In the genomic region with DNA sequence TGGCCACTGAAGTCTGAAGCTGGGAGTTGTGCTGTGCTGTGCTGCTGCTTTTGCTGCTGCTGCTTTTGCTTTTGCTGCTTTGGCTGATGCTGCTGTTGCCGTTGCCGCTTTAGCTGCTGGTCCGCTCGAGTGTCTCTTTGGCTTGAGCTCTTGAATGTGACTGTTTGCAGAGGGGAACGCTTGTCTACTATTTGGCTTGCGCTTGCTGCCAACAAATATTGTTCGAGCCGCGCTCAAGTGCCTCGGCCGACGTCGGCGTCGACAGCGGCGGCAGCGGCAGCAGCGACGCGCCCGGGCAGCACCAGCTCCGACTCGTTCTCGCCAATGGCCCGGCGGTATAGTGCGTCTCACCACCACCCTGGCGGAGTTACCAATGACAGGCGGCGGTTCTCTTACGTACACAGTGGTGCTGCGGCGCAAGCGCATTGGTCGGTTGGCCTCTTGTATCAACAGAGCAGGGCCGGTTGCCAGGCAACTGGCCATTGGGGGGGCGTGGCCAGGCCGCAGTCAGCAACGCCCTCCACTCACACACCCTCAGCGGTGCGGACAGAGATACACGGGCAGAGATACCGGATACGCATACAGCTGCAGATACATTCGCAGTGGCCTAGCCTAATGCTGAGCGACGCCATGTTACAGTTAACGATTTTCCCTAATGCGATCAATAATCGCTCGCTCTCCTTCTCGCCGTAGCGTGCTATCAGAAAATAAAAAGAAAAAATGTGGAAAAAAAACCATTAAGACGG, we compare ENCODE assay signal across 5 fruit fly cellular contexts.
TF ChIP-seq lines count a peak whose summit lies in the region.

A gene (minus strand): TSS at position 189 of the 746 bp plus-strand sequence.

TF ChIP-seq in whole organism, adult, 20 proteins besides CTCF, POLR2A, EP300 and RAD21 (continued from another document):
- TF ChIP-seq toe (GFP tag; optimal IDR thresholded peaks at IDR 0.05; lab: Kevin White, UChicago) (peak; percentile 87), CG14711 (tag; optimal IDR thresholded peaks at IDR 0.05; lab: Kevin White, UChicago) (peak; percentile 82), CG12768 (GFP tag; optimal IDR thresholded peaks at IDR 0.05; lab: Kevin White, UChicago) (peak; percentile 99), CG5204 (GFP tag; optimal IDR thresholded peaks at IDR 0.05; lab: Kevin White, UChicago) (peak; percentile 92)

TF ChIP-seq in whole organism, embryonic, 481 proteins besides CTCF, POLR2A, EP300 and RAD21 (continued from another document and continues in another):
- TF ChIP-seq Dbx (GFP tag; IDR thresholded peaks at IDR 0.05; lab: Robert Waterston, UW) (peak; percentile 93), Meics (GFP tag; optimal IDR thresholded peaks at IDR 0.05; lab: Kevin White, UChicago) (peak; percentile 94), ato (GFP tag; IDR thresholded peaks at IDR 0.05; lab: Robert Waterston, UW; ENCODE audit: partially characterized antibody) (no peak), sr (GFP tag; IDR thresholded peaks at IDR 0.05; lab: Robert Waterston, UW) (peak; percentile 70; the same call in 2 of the 3 replicates), gem (tag; optimal IDR thresholded peaks at IDR 0.05; lab: Kevin White, UChicago) (peak; percentile 70), slp2 (GFP tag; optimal IDR thresholded peaks at IDR 0.05; lab: Kevin White, UChicago) (peak; percentile 84), trh (GFP tag; optimal IDR thresholded peaks at IDR 0.05; lab: Kevin White, UChicago) (peak; percentile 71), CG8281 (tag; optimal IDR thresholded peaks at IDR 0.05; lab: Kevin White, UChicago) (peak; percentile 76), CG13123 (GFP tag; optimal IDR thresholded peaks at IDR 0.05; lab: Kevin White, UChicago) (peak; percentile 96), tll (GFP tag; optimal IDR thresholded peaks at IDR 0.05; lab: Kevin White, UChicago) (peak in 1 of 2 experiments; percentile 48), stwl (tag; optimal IDR thresholded peaks at IDR 0.05; lab: Kevin White, UChicago) (no peak), inv (GFP tag; IDR thresholded peaks at IDR 0.05; lab: Robert Waterston, UW; ENCODE audit: partially characterized antibody) (no peak), Trl (optimal IDR thresholded peaks at IDR 0.05; lab: Kevin White, UChicago) (peak in 1 of 2 experiments; percentile 38), Trl (GFP tag; optimal IDR thresholded peaks at IDR 0.05; lab: Kevin White, UChicago) (peak; percentile 94), D19B (GFP tag; optimal IDR thresholded peaks at IDR 0.05; lab: Kevin White, UChicago) (peak; percentile 78), peb (GFP tag; IDR thresholded peaks at IDR 0.05; lab: Robert Waterston, UW) (peak; percentile 59), CG12236 (GFP tag; optimal IDR thresholded peaks at IDR 0.05; lab: Kevin White, UChicago) (peak; percentile 92), CG15514 (GFP tag; optimal IDR thresholded peaks at IDR 0.05; lab: Kevin White, UChicago) (peak; percentile 95), wdn (GFP tag; IDR thresholded peaks at IDR 0.05; lab: Robert Waterston, UW) (peak; percentile 67), CG2678 (tag; optimal IDR thresholded peaks at IDR 0.05; lab: Kevin White, UChicago) (peak; percentile 90), ken (GFP tag; IDR thresholded peaks at IDR 0.05; lab: Robert Waterston, UW) (no peak), Adf1 (GFP tag; IDR thresholded peaks at IDR 0.05; lab: Robert Waterston, UW) (peak; percentile 98), Stat92E (GFP tag; optimal IDR thresholded peaks at IDR 0.05; lab: Kevin White, UChicago) (peak in 1 of 3 experiments; percentile 67), en (GFP tag; optimal IDR thresholded peaks at IDR 0.05; lab: Kevin White, UChicago) (peak; percentile 73), CG6175 (GFP tag; IDR thresholded peaks at IDR 0.05; lab: Robert Waterston, UW) (0 out of 3 replicates have a peak, but pooled peaks have one; percentile 61), CG32532 (GFP tag; IDR thresholded peaks at IDR 0.05; lab: Robert Waterston, UW) (peak; percentile 70; the same call in 1 of the 2 replicates), sug (tag; optimal IDR thresholded peaks at IDR 0.05; lab: Kevin White, UChicago) (peak; percentile 75), ase (GFP tag; IDR thresholded peaks at IDR 0.05; lab: Robert Waterston, UW) (no peak; the same call in 2 of the 3 replicates)

TF ChIP-seq in whole organism, prepupa, 60 proteins besides CTCF, POLR2A, EP300 and RAD21 (continued from another document and continues in another):
- no peak for TF ChIP-seq Sox14 (GFP tag; optimal IDR thresholded peaks at IDR 0.05; lab: Kevin White, UChicago)
- TF ChIP-seq CG11294 (GFP tag; IDR thresholded peaks at IDR 0.05; lab: Robert Waterston, UW), result no peak
- peak; percentile 72 for TF ChIP-seq CG34406 (GFP tag; optimal IDR thresholded peaks at IDR 0.05; lab: Kevin White, UChicago)
- TF ChIP-seq ss (GFP tag; optimal IDR thresholded peaks at IDR 0.05; lab: Kevin White, UChicago), result peak; percentile 71 to 84
- TF ChIP-seq CG8632 (GFP tag; optimal IDR thresholded peaks at IDR 0.05; lab: Kevin White, UChicago), result peak; percentile 73
- TF ChIP-seq CG8319 (GFP tag; optimal IDR thresholded peaks at IDR 0.05; lab: Kevin White, UChicago), result peak; percentile 48
- TF ChIP-seq dac (GFP tag; optimal IDR thresholded peaks at IDR 0.05; lab: Kevin White, UChicago), result peak; percentile 25
- TF ChIP-seq CG10631 (GFP tag; optimal IDR thresholded peaks at IDR 0.05; lab: Kevin White, UChicago), result peak; percentile 63
- TF ChIP-seq CG6276 (GFP tag; optimal IDR thresholded peaks at IDR 0.05; lab: Kevin White, UChicago), result peak; percentile 12
- TF ChIP-seq Hr39 (GFP tag; optimal IDR thresholded peaks at IDR 0.05; lab: Kevin White, UChicago), result peak; percentile 8
- TF ChIP-seq vri (GFP tag; optimal IDR thresholded peaks at IDR 0.05; lab: Kevin White, UChicago), result peak; percentile 88
- TF ChIP-seq Ets21C (GFP tag; optimal IDR thresholded peaks at IDR 0.05; lab: Kevin White, UChicago), result no peak
- TF ChIP-seq eg (GFP tag; IDR thresholded peaks at IDR 0.05; lab: Robert Waterston, UW), result peak; percentile 72; the same call in 2 of the 3 replicates
- TF ChIP-seq achi (GFP tag; optimal IDR thresholded peaks at IDR 0.05; lab: Kevin White, UChicago), result peak; percentile 67
- TF ChIP-seq fkh (GFP tag; optimal IDR thresholded peaks at IDR 0.05; lab: Kevin White, UChicago), result peak; percentile 100
- peak; percentile 70 for TF ChIP-seq Blimp-1 (GFP tag; optimal IDR thresholded peaks at IDR 0.05; lab: Kevin White, UChicago)
- peak; percentile 77 for TF ChIP-seq CG3919 (GFP tag; optimal IDR thresholded peaks at IDR 0.05; lab: Kevin White, UChicago)
- TF ChIP-seq net (GFP tag; optimal IDR thresholded peaks at IDR 0.05; lab: Kevin White, UChicago), result peak; percentile 66
- TF ChIP-seq CG6808 (GFP tag; optimal IDR thresholded peaks at IDR 0.05; lab: Kevin White, UChicago), result peak; percentile 73
- no peak for TF ChIP-seq Hr38 (GFP tag; optimal IDR thresholded peaks at IDR 0.05; lab: Kevin White, UChicago)
- peak; percentile 58; the same call in 1 of the 3 replicates for TF ChIP-seq CG8119 (GFP tag; IDR thresholded peaks at IDR 0.05; lab: Robert Waterston, UW)
- peak; percentile 62 for TF ChIP-seq Smox (GFP tag; optimal IDR thresholded peaks at IDR 0.05; lab: Kevin White, UChicago)
- peak; percentile 57 for TF ChIP-seq Eip75B (GFP tag; optimal IDR thresholded peaks at IDR 0.05; lab: Kevin White, UChicago)
- TF ChIP-seq salr (GFP tag; optimal IDR thresholded peaks at IDR 0.05; lab: Kevin White, UChicago), result peak in 1 of 2 experiments; percentile 16
- TF ChIP-seq CG1621 (tag; optimal IDR thresholded peaks at IDR 0.05; lab: Kevin White, UChicago), result peak; percentile 69
- peak; percentile 71 for TF ChIP-seq fd85E (GFP tag; optimal IDR thresholded peaks at IDR 0.05; lab: Kevin White, UChicago)
- TF ChIP-seq CG3032 (tag; optimal IDR thresholded peaks at IDR 0.05; lab: Kevin White, UChicago), result peak; percentile 15
- no peak for TF ChIP-seq Hr4 (GFP tag; optimal IDR thresholded peaks at IDR 0.05; lab: Kevin White, UChicago)
- TF ChIP-seq pdm3 (GFP tag; optimal IDR thresholded peaks at IDR 0.05; lab: Kevin White, UChicago), result peak; percentile 62
- TF ChIP-seq esn (GFP tag; optimal IDR thresholded peaks at IDR 0.05; lab: Kevin White, UChicago), result peak; percentile 79

TF ChIP-seq in whole organism, pupa, 21 proteins besides CTCF, POLR2A, EP300 and RAD21 (continued from another document):
- TF ChIP-seq CG12605 (GFP tag; IDR thresholded peaks at IDR 0.05; lab: Robert Waterston, UW), result 0 out of 2 replicates have a peak, but pooled peaks have one; percentile 25
- TF ChIP-seq CG9948 (tag; optimal IDR thresholded peaks at IDR 0.05; lab: Kevin White, UChicago), result no peak
TF ChIP-seq in whole organism, pupa: peak in this region for 14.

TF ChIP-seq in whole organism, wandering third instar larva, 38 proteins besides CTCF, POLR2A, EP300 and RAD21 (continued from another document):
- peak; percentile 97 for TF ChIP-seq CG32264 (GFP tag; optimal IDR thresholded peaks at IDR 0.05; lab: Kevin White, UChicago)
- TF ChIP-seq dmrt93B (GFP tag; optimal IDR thresholded peaks at IDR 0.05; lab: Kevin White, UChicago), result peak; percentile 91
- TF ChIP-seq woc (GFP tag; optimal IDR thresholded peaks at IDR 0.05; lab: Kevin White, UChicago), result peak; percentile 54
- TF ChIP-seq Mio (GFP tag; optimal IDR thresholded peaks at IDR 0.05; lab: Kevin White, UChicago), result peak; percentile 87
- TF ChIP-seq Dif (GFP tag; optimal IDR thresholded peaks at IDR 0.05; lab: Kevin White, UChicago; ENCODE audit: partially characterized antibody), result peak; percentile 66
- peak; percentile 98 for TF ChIP-seq br (GFP tag; optimal IDR thresholded peaks at IDR 0.05; lab: Kevin White, UChicago)
- TF ChIP-seq dsf (GFP tag; optimal IDR thresholded peaks at IDR 0.05; lab: Kevin White, UChicago; ENCODE audit: borderline replicate concordance), result peak; percentile 95
- TF ChIP-seq brk (GFP tag; optimal IDR thresholded peaks at IDR 0.05; lab: Kevin White, UChicago), result peak; percentile 97
- peak; percentile 90 for TF ChIP-seq ey (GFP tag; optimal IDR thresholded peaks at IDR 0.05; lab: Kevin White, UChicago)
- TF ChIP-seq psq (GFP tag; optimal IDR thresholded peaks at IDR 0.05; lab: Kevin White, UChicago), result peak; percentile 92
- TF ChIP-seq sv (GFP tag; optimal IDR thresholded peaks at IDR 0.05; lab: Kevin White, UChicago), result peak; percentile 56
- TF ChIP-seq tai (GFP tag; optimal IDR thresholded peaks at IDR 0.05; lab: Kevin White, UChicago), result peak; percentile 98
- peak; percentile 83 for TF ChIP-seq Sp1 (GFP tag; optimal IDR thresholded peaks at IDR 0.05; lab: Kevin White, UChicago)
- no peak for TF ChIP-seq usp (GFP tag; optimal IDR thresholded peaks at IDR 0.05; lab: Kevin White, UChicago)
- peak; percentile 97 for TF ChIP-seq jim (GFP tag; optimal IDR thresholded peaks at IDR 0.05; lab: Kevin White, UChicago)
- TF ChIP-seq foxo (GFP tag; optimal IDR thresholded peaks at IDR 0.05; lab: Kevin White, UChicago), result peak; percentile 86 to 97
- peak; percentile 71 for TF ChIP-seq Vsx2 (GFP tag; optimal IDR thresholded peaks at IDR 0.05; lab: Kevin White, UChicago; ENCODE audit: partially characterized antibody)
- TF ChIP-seq dl (GFP tag; optimal IDR thresholded peaks at IDR 0.05; lab: Kevin White, UChicago; ENCODE audit: insufficient read depth in 1 of 2, partially characterized antibody in 2 of 2), result peak in 1 of 2 experiments; percentile 53
